Worm (Caenorhabditis elegans): Measurements from ENCODE around the gene fbxb-108.

fbxb-108 gene

DNA sequence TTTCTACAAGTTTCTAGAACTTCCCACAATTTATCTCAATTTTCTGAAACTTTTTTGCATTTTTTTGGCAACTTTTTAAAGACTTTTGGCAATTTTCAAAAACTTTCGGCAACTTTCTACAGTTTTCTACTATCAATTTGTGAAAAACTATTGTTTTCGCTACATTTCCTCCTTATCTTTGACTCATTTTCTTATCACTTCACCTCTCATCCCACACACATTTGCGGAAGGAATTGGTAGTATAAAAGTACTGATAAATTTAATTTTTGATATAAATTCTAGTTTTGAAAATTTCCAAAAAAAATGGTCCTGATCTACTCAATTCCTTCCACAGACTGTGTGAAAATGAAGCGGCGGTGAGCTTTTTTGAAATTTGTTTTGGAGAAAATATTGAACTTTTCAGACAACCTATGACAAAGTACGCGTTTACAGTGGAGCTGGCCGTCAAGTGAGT lies 15.1 kb upstream of the fbxb-108 start, which contains the start of gene F29A7.4:
Gene F29A7.4, plus strand, starts transcription at position 404 of the 454 bp plus-strand sequence.
- no peak for TF ChIP-seq hnd-1 (tag; optimal IDR thresholded peaks at IDR 0.05)
- TF ChIP-seq ceh-13 (GFP tag; optimal IDR thresholded peaks at IDR 0.05) = no peak
- no peak for TF ChIP-seq sea-1 (GFP tag; conservative IDR thresholded peaks at IDR 0.05)
- TF ChIP-seq scrt-1 (GFP tag; IDR thresholded peaks at IDR 0.05) = no peak
- no peak for TF ChIP-seq F13C5.2 (tag; optimal IDR thresholded peaks at IDR 0.05)
- no peak for TF ChIP-seq tbx-11 (GFP tag; IDR thresholded peaks at IDR 0.05)
- no peak for TF ChIP-seq flt-1 (GFP tag; IDR thresholded peaks at IDR 0.05)
- TF ChIP-seq ets-7 (tag; optimal IDR thresholded peaks at IDR 0.05) = no peak
- no peak for TF ChIP-seq ama-1 (optimal IDR thresholded peaks at IDR 0.05)
- no peak for TF ChIP-seq pes-1 (GFP tag; IDR thresholded peaks at IDR 0.05)
- no peak for TF ChIP-seq hmg-4 (GFP tag; optimal IDR thresholded peaks at IDR 0.05)

ce11 chrII:2751278-2751677 lies 13.5 kb upstream of the fbxb-108 start:
- TF ChIP-seq ama-1 (optimal IDR thresholded peaks at IDR 0.05) (no peak), tbx-11 (GFP tag; IDR thresholded peaks at IDR 0.05) (no peak), sea-1 (GFP tag; conservative IDR thresholded peaks at IDR 0.05) (no peak), B0310.2 (tag; optimal IDR thresholded peaks at IDR 0.05) (no peak)

DNA sequence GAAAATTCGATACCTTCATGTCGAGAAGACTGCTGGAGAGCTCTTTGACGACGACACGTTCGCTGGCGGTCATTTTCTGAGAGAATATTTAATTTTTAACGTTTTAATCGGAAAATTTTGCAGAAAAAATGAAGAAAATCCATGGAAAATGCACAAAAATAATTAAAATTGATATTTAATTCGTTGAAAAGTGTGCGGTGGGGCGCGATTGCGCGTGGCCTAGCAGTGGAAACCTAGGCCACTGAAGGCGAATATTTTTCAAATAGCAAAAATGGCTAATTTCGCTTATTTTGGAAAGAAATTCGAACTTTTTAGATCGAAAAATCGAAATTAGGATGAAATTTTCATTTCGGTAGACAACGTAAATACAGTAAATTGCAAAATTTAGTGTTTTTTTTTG lies 12.2 kb upstream of the fbxb-108 start, which contains the start of gene F29A7.6:
Gene F29A7.6, minus strand, starts transcription at position 76 of the 400 bp plus-strand sequence.
- no peak for TF ChIP-seq ama-1 (optimal IDR thresholded peaks at IDR 0.05)
- no peak for TF ChIP-seq flt-1 (GFP tag; IDR thresholded peaks at IDR 0.05)
- 0 out of 2 replicates have a peak, but pooled peaks have one; percentile 58 for TF ChIP-seq pes-1 (GFP tag; IDR thresholded peaks at IDR 0.05)

ce11 chrII:2752999-2753398 lies 11.8 kb upstream of the fbxb-108 start, which contains the start of gene F29A7.3:
Gene F29A7.3 (plus strand): TSS chrII:2753299.
- no peak for TF ChIP-seq B0310.2 (tag; optimal IDR thresholded peaks at IDR 0.05)
- no peak for TF ChIP-seq F13C5.2 (tag; optimal IDR thresholded peaks at IDR 0.05)
- no peak for TF ChIP-seq ceh-36 (tag; optimal IDR thresholded peaks at IDR 0.05)
- no peak for TF ChIP-seq pes-1 (GFP tag; IDR thresholded peaks at IDR 0.05)
- TF ChIP-seq tbx-37 (GFP tag; conservative IDR thresholded peaks at IDR 0.05) = no peak
- no peak for TF ChIP-seq scrt-1 (GFP tag; IDR thresholded peaks at IDR 0.05)
- TF ChIP-seq tbx-11 (GFP tag; IDR thresholded peaks at IDR 0.05) = no peak
- no peak for TF ChIP-seq hnd-1 (tag; optimal IDR thresholded peaks at IDR 0.05)
- no peak for TF ChIP-seq aly-1 (tag; optimal IDR thresholded peaks at IDR 0.05)
- no peak for TF ChIP-seq hmg-4 (GFP tag; optimal IDR thresholded peaks at IDR 0.05)

DNA sequence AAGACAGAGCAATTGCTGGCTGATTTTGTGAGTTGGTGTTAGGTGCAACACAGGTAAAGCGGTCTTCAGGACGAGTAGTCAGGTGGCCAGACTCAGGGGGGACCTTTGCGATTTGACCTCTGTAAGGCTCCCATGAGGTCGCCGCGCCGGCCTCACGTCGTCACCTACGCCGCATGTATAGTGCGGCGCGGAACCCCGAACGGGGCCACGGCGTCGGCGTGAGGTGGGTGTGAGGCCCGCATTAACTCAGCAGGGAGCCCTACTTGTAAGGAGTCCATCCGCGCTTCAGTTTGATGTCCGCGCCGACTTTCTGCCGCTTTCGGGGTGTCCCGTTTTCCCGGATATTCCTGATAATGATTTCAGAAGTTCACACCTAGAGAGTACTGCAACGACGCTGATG lies 10.2 kb upstream of the fbxb-108 start:
- no peak for TF ChIP-seq aly-1 (tag; optimal IDR thresholded peaks at IDR 0.05)
- no peak for TF ChIP-seq tbx-11 (GFP tag; IDR thresholded peaks at IDR 0.05)
- TF ChIP-seq hnd-1 (tag; optimal IDR thresholded peaks at IDR 0.05) = no peak
- no peak for TF ChIP-seq ceh-36 (tag; optimal IDR thresholded peaks at IDR 0.05)
- no peak for TF ChIP-seq sea-1 (GFP tag; conservative IDR thresholded peaks at IDR 0.05)
- TF ChIP-seq flt-1 (GFP tag; IDR thresholded peaks at IDR 0.05) = no peak
- TF ChIP-seq hmbx-1 (tag; optimal IDR thresholded peaks at IDR 0.05) = no peak
- TF ChIP-seq ets-7 (tag; optimal IDR thresholded peaks at IDR 0.05) = no peak
- no peak for TF ChIP-seq hmg-4 (GFP tag; optimal IDR thresholded peaks at IDR 0.05)
- no peak for TF ChIP-seq ama-1 (optimal IDR thresholded peaks at IDR 0.05)
- no peak for TF ChIP-seq ceh-13 (GFP tag; optimal IDR thresholded peaks at IDR 0.05)
- TF ChIP-seq B0310.2 (tag; optimal IDR thresholded peaks at IDR 0.05) = no peak
- TF ChIP-seq tra-4 (tag; optimal IDR thresholded peaks at IDR 0.05) = no peak

- TF ChIP-seq flt-1 (GFP tag; IDR thresholded peaks at IDR 0.05) (no peak), tbx-11 (GFP tag; IDR thresholded peaks at IDR 0.05) (no peak), sea-1 (GFP tag; conservative IDR thresholded peaks at IDR 0.05) (no peak), ama-1 (optimal IDR thresholded peaks at IDR 0.05) (no peak), ceh-13 (GFP tag; optimal IDR thresholded peaks at IDR 0.05) (no peak), F13C5.2 (tag; optimal IDR thresholded peaks at IDR 0.05) (no peak), ets-7 (tag; optimal IDR thresholded peaks at IDR 0.05) (no peak), scrt-1 (GFP tag; IDR thresholded peaks at IDR 0.05) (no peak), B0310.2 (tag; optimal IDR thresholded peaks at IDR 0.05) (no peak), pes-1 (GFP tag; IDR thresholded peaks at IDR 0.05) (no peak), ceh-36 (tag; optimal IDR thresholded peaks at IDR 0.05) (no peak), aly-1 (tag; optimal IDR thresholded peaks at IDR 0.05) (no peak), hnd-1 (tag; optimal IDR thresholded peaks at IDR 0.05) (no peak), hmbx-1 (tag; optimal IDR thresholded peaks at IDR 0.05) (no peak), hmg-4 (GFP tag; optimal IDR thresholded peaks at IDR 0.05) (no peak)
Measured at ce11 chrII:2756351-2756750, 8.4 kb upstream of the fbxb-108 start.

DNA sequence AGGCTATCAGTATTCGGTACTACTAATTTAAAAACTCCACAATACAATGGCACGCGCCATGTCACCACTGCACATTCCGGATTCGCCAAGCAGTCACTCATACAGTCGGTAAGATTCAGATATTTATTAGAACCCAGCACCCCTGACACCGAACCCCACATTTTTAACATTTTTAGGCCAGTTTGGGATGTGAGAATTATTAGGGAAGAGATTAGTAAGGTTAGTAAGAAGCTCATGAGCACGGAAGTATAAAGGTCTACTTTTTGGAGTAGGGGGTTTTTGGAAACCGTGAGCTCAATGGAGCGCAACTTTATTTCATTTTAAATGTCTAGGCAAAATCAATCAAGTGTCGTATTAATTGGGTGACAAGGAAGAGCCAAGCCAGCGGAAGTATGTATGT lies 6.8 kb upstream of the fbxb-108 start, which contains the start of gene F29A7.8:
Gene F29A7.8, minus strand, starts transcription at position 101 of the 400 bp plus-strand sequence.
- no peak for TF ChIP-seq F13C5.2 (tag; optimal IDR thresholded peaks at IDR 0.05)

- TF ChIP-seq aly-1 (tag; optimal IDR thresholded peaks at IDR 0.05) = no peak
- no peak for TF ChIP-seq tra-4 (tag; optimal IDR thresholded peaks at IDR 0.05)
- TF ChIP-seq scrt-1 (GFP tag; IDR thresholded peaks at IDR 0.05) = no peak
- no peak for TF ChIP-seq ama-1 (optimal IDR thresholded peaks at IDR 0.05)
- no peak for TF ChIP-seq flt-1 (GFP tag; IDR thresholded peaks at IDR 0.05)
- TF ChIP-seq ceh-13 (GFP tag; optimal IDR thresholded peaks at IDR 0.05) = no peak
- no peak for TF ChIP-seq F13C5.2 (tag; optimal IDR thresholded peaks at IDR 0.05)
- TF ChIP-seq tbx-37 (GFP tag; conservative IDR thresholded peaks at IDR 0.05) = no peak
- TF ChIP-seq B0310.2 (tag; optimal IDR thresholded peaks at IDR 0.05) = no peak
- no peak for TF ChIP-seq pes-1 (GFP tag; IDR thresholded peaks at IDR 0.05)
- TF ChIP-seq hmg-4 (GFP tag; optimal IDR thresholded peaks at IDR 0.05) = no peak
- no peak for TF ChIP-seq hnd-1 (tag; optimal IDR thresholded peaks at IDR 0.05)
Measured at ce11 chrII:2758476-2758875, 6.3 kb upstream of the fbxb-108 start, which contains the start of gene fbxb-107. Gene fbxb-107 (plus strand): TSS chrII:2758772.
